Worm (Caenorhabditis elegans): ENCODE results near the gene F32D1.11.
"Not testable (repeated sequence)": the region's sequence is repeated elsewhere in the genome, so short reads cannot be mapped to it uniquely, and the experiment has no call there.

The F32D1.11 gene

DNA sequence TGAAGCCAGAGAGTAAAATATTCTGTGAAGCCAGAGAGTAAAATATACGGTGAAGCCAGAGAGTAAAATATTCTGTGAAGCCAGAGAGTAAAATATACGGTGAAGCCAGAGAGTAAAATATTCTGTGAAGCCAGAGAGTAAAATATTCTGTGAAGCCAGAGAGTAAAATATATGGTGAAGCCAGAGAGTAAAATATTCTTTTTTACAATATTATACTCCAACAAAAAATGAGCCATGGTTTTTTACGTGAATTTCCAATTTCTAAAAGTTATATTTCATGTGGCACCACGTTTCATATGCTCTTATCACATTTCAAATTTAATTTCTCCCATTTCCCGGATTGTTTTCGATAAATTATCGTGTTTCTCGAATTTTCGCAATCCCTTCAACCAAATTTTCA is 29.9 kb downstream of the F32D1.11 start, which contains the start of gene irld-1:
TSS of gene irld-1 (plus strand) at position 301 of the 400 bp plus-strand sequence.
- TF ChIP-seq unc-39, egl-5, nhr-77 (tag; optimal IDR thresholded peaks at IDR 0.05): not testable (repeated sequence)

DNA sequence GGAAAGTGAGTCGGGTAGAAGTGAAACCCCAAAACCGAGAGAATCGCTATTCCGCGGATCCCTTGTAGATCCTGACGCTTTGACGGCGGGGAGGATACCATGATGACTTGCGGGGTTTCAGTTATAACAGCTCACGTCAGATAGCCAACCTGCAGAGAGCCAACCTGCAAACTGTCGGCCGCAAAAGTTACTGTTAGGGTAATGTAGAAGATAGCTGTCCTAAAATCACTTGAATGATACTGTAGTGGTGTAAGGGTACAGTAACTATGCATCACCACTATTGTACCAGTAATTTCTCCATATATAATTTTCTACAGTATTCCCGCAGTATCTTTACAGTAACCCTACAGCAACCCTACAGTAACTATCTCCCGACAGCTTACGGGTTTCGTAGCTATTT is 33.9 kb downstream of the F32D1.11 start, which contains the start of gene oac-12:
TSS of gene oac-12 (minus strand) at position 101 of the 400 bp plus-strand sequence.
- TF ChIP-seq fkh-10 (GFP tag; optimal IDR thresholded peaks at IDR 0.05) = no peak
- TF ChIP-seq elt-3 (tag; optimal IDR thresholded peaks at IDR 0.05) = no peak
- no peak for TF ChIP-seq nhr-76 (tag; optimal IDR thresholded peaks at IDR 0.05)
- TF ChIP-seq nhr-67 (tag; optimal IDR thresholded peaks at IDR 0.05) = no peak
- no peak for TF ChIP-seq lsy-12 (tag; optimal IDR thresholded peaks at IDR 0.05)
- no peak for TF ChIP-seq elt-1 (tag; optimal IDR thresholded peaks at IDR 0.05)
- TF ChIP-seq R02D3.7 (tag; optimal IDR thresholded peaks at IDR 0.05) = no peak
- TF ChIP-seq nhr-11 (tag; optimal IDR thresholded peaks at IDR 0.05) = no peak
- TF ChIP-seq jun-1 (tag; optimal IDR thresholded peaks at IDR 0.05) = no peak
- no peak for TF ChIP-seq egl-5 (tag; optimal IDR thresholded peaks at IDR 0.05)
- TF ChIP-seq ceh-16 (tag; optimal IDR thresholded peaks at IDR 0.05) = no peak
- no peak for TF ChIP-seq nhr-43 (tag; optimal IDR thresholded peaks at IDR 0.05; ENCODE audit: poor library complexity, severe bottlenecking)

DNA sequence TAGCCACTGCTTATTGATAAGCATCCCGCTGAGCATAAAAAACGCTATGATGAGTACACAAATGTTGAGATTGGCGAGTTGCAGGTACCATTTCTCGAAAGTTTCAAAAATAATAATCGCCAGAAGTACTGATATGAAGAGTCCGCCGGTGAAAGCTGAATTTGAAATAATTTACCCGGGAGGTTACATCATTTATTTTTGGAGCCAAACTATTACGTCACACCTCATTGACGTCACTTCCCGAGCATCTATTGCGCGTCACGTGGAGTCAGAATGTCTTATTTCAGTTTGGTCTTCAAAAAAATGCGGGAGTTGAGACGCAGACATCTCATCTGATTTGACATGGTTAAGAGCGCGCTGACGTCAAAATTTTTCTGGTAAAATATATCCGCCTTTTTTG is 35.5 kb downstream of the F32D1.11 start:
- no peak for TF ChIP-seq pqm-1 (tag; optimal IDR thresholded peaks at IDR 0.05)
- no peak for TF ChIP-seq nhr-23 (tag; optimal IDR thresholded peaks at IDR 0.05)
- no peak for TF ChIP-seq sea-2 (GFP tag; optimal IDR thresholded peaks at IDR 0.05)
- TF ChIP-seq jun-1 (tag; optimal IDR thresholded peaks at IDR 0.05) = no peak
- no peak for TF ChIP-seq elt-2 (tag; optimal IDR thresholded peaks at IDR 0.05)

DNA sequence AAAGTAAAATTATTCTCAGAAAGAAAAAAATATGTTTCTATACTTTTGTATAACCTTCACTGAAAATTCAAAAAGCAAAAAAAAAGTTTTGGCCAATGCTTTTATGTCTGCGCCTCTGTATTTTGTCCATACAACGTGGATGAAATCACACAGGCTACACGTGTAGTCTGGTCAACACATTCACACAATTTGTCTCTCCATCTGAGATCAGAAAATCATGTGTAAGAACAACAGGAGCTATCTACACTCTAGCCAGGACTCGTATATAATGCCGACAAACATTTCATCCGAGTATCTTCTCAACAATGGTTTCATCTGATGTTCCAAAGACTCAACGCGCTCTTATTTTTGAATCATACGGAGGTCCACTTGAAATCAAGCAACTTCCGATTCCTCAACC is 39.5 kb downstream of the F32D1.11 start, which contains the start of gene D2063.1:
TSS of gene D2063.1 (plus strand) at position 281 of the 400 bp plus-strand sequence.
- no peak for TF ChIP-seq ztf-11 (tag; optimal IDR thresholded peaks at IDR 0.05)
- TF ChIP-seq ceh-28 (tag; optimal IDR thresholded peaks at IDR 0.05) = no peak
- TF ChIP-seq R02D3.7 (tag; optimal IDR thresholded peaks at IDR 0.05) = no peak
- no peak for TF ChIP-seq nhr-237 (tag; optimal IDR thresholded peaks at IDR 0.05)
- TF ChIP-seq nhr-23 (tag; optimal IDR thresholded peaks at IDR 0.05) = no peak
- no peak for TF ChIP-seq pha-4 (tag; optimal IDR thresholded peaks at IDR 0.05)
- peak; percentile 51 for TF ChIP-seq nhr-11 (tag; optimal IDR thresholded peaks at IDR 0.05)
- no peak for TF ChIP-seq fkh-2 (tag; optimal IDR thresholded peaks at IDR 0.05)

DNA sequence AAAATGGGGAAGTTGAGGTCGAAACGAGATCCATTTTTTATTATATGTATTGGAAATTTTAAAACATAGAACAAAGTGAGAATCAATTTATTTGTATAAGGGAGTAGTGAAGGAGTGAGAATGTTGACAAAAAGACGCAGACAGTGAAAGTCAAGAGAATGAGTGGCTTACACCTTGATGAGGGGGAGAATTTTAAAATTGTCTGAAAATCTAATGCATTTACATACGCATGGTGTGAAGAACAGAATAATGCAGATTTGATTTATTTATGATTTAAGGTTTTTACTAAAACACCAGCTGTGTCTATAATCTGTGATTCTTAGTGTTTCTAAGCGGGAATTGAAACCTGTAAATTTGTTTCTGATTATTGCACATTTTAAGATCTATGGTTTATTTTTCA is 40.9 kb downstream of the F32D1.11 start, which contains the start of gene nhr-125:
TSS of gene nhr-125 (minus strand) at position 101 of the 400 bp plus-strand sequence.
- no peak for TF ChIP-seq nhr-11 (tag; optimal IDR thresholded peaks at IDR 0.05)
- peak; percentile 56 for TF ChIP-seq pha-4 (tag; optimal IDR thresholded peaks at IDR 0.05)
- no peak for TF ChIP-seq elt-3 (tag; optimal IDR thresholded peaks at IDR 0.05)
- no peak for TF ChIP-seq ZK546.5 (tag; optimal IDR thresholded peaks at IDR 0.05)

DNA sequence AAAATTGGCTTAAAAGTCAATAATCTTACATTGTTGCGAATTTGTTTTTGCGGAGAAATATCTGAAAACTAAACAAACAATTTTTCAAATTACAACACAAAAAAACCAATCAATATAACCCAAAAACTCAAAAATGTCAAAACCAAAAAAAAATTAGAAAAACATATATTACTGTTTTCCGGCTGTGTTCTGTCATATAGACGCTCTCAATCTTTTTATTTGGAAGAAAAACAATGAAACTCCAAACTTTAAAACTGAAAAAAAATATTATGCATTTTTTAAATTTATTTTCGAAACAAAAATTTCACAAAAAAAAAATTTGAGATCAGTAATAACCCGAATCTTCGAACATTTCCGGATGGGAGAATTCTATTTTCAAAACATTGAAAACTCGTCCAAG is 43.6 kb downstream of the F32D1.11 start, which contains the start of gene R02D1.2:
TSS of gene R02D1.2 (minus strand) at position 101 of the 400 bp plus-strand sequence.
- TF ChIP-seq ceh-82 (tag; optimal IDR thresholded peaks at IDR 0.05) = no peak
- no peak for TF ChIP-seq ceh-9 (tag; optimal IDR thresholded peaks at IDR 0.05)

DNA sequence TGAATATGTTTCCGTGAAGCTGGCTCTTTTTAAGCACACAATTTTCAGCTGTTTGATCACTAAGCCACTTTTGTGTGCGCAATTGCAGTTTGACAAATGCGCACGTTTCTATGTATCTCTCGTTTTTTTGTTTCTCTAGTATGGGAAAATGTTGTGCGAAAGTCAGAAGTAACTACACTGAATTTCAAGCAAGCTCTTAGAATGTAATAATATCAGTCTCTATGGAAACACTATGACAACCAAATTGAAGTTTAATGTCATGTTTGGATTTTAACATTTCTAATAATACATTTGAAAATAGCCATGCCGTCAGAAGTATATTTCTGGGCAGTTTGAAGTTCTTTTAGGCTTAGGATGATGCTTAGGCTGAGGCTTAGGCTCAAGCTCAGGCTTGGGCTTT is 46.5 kb downstream of the F32D1.11 start, which contains the start of gene ZC132.9:
TSS of gene ZC132.9 (minus strand) at position 101 of the 400 bp plus-strand sequence.
- TF ChIP-seq mml-1 (tag; optimal IDR thresholded peaks at IDR 0.05) (no peak), sea-2 (GFP tag; optimal IDR thresholded peaks at IDR 0.05) (no peak), nhr-67 (tag; optimal IDR thresholded peaks at IDR 0.05) (no peak), ztf-4 (tag; optimal IDR thresholded peaks at IDR 0.05) (no peak), elt-1 (tag; optimal IDR thresholded peaks at IDR 0.05) (no peak), unc-62 (GFP tag; optimal IDR thresholded peaks at IDR 0.05) (no peak)

Measured in whole organism, L3 larva.